Worm (Caenorhabditis elegans) whole organism, L3 larva: Measurements from ENCODE around the gene lpr-6.

Experiments used
- elt-2 ChIP-seq: sonication (generic microtip); optimal IDR thresholded peaks from 2 replicates; lab custom pipeline; 2016; ENCODE audit warnings: missing genetic modification reagents, mild to moderate bottlenecking, missing genetic modification characterization, missing compliant biosample characterization
- jun-1 ChIP-seq: fragments of 150-350 bp; optimal IDR thresholded peaks from 2 replicates; lab custom pipeline; 2014; ENCODE audit warnings: missing biosample characterization, missing genetic modification reagents, missing genetic modification characterization
- unc-62 ChIP-seq: fragments of 150-350 bp; sonication (generic microtip); optimal IDR thresholded peaks from 4 replicates; lab custom pipeline; 2014; ENCODE audit warnings: missing biosample characterization, missing genetic modification reagents, missing genetic modification characterization
- ztf-11 ChIP-seq: fragments of 150-350 bp; optimal IDR thresholded peaks from 2 replicates; lab custom pipeline; 2014; ENCODE audit warnings: missing biosample characterization, missing genetic modification characterization

- TF ChIP-seq jun-1 (tag; lab: Kevin White, UChicago) (no peak), ztf-11 (tag; lab: Kevin White, UChicago) (no peak), unc-62 (GFP tag; lab: Kevin White, UChicago) (no peak), elt-2 (no peak)
Observed at ce11 chrX:11050335-11050734, 9.5 kb upstream of the lpr-6 start.
